Worm (Caenorhabditis elegans): ENCODE data around the gene mmad-1.

Gene mmad-1

ce11 chrIII:13526702-13527101 lies 22.1 kb downstream of the mmad-1 start:
- TF ChIP-seq zag-1 (tag; optimal IDR thresholded peaks at IDR 0.05) = no peak
- no peak for TF ChIP-seq elt-1 (tag; optimal IDR thresholded peaks at IDR 0.05)
- no peak for TF ChIP-seq sma-3 (GFP tag; optimal IDR thresholded peaks at IDR 0.05)
- no peak for TF ChIP-seq ceh-82 (tag; optimal IDR thresholded peaks at IDR 0.05)

- TF ChIP-seq fos-1 (tag; optimal IDR thresholded peaks at IDR 0.05) (peak; percentile 93), nhr-129 (tag; optimal IDR thresholded peaks at IDR 0.05) (no peak)
Measured at ce11 chrIII:13526191-13526590, 22.6 kb downstream of the mmad-1 start.

ce11 chrIII:13525118-13525839 lies 23.5 kb downstream of the mmad-1 start:
- TF ChIP-seq nhr-237 (tag; optimal IDR thresholded peaks at IDR 0.05) = no peak
- TF ChIP-seq ZK546.5 (tag; optimal IDR thresholded peaks at IDR 0.05) = no peak
- no peak for TF ChIP-seq nhr-129 (tag; optimal IDR thresholded peaks at IDR 0.05)
- no peak for TF ChIP-seq Y55F3AM.14 (GFP tag; optimal IDR thresholded peaks at IDR 0.05)
- no peak for TF ChIP-seq nhr-6 (tag; optimal IDR thresholded peaks at IDR 0.05)
- no peak for TF ChIP-seq mbf-1 (tag; optimal IDR thresholded peaks at IDR 0.05)
- no peak for TF ChIP-seq F13H6.1 (tag; optimal IDR thresholded peaks at IDR 0.05)
- TF ChIP-seq ama-1 (optimal IDR thresholded peaks at IDR 0.05) = no peak
- no peak for TF ChIP-seq nhr-11 (tag; optimal IDR thresholded peaks at IDR 0.05)
- TF ChIP-seq elt-1 (tag; optimal IDR thresholded peaks at IDR 0.05) = no peak
- no peak for TF ChIP-seq elt-3 (tag; optimal IDR thresholded peaks at IDR 0.05)
- TF ChIP-seq zag-1 (tag; optimal IDR thresholded peaks at IDR 0.05) = no peak
- TF ChIP-seq lin-39 (tag; optimal IDR thresholded peaks at IDR 0.05) = no peak
- no peak for TF ChIP-seq nhr-21 (tag; optimal IDR thresholded peaks at IDR 0.05)
- no peak for TF ChIP-seq sem-4 (tag; optimal IDR thresholded peaks at IDR 0.05)
- TF ChIP-seq unc-62 (GFP tag; optimal IDR thresholded peaks at IDR 0.05) = no peak

- TF ChIP-seq lin-13 (GFP tag; optimal IDR thresholded peaks at IDR 0.05) (no peak), sem-4 (tag; optimal IDR thresholded peaks at IDR 0.05) (no peak), unc-39 (tag; optimal IDR thresholded peaks at IDR 0.05) (no peak), F13H6.1 (tag; optimal IDR thresholded peaks at IDR 0.05) (no peak), crh-2 (tag; optimal IDR thresholded peaks at IDR 0.05) (no peak), ztf-4 (tag; optimal IDR thresholded peaks at IDR 0.05) (no peak), lin-11 (tag; optimal IDR thresholded peaks at IDR 0.05) (no peak), nhr-23 (tag; optimal IDR thresholded peaks at IDR 0.05) (no peak), nhr-21 (tag; optimal IDR thresholded peaks at IDR 0.05) (no peak), lin-39 (tag; optimal IDR thresholded peaks at IDR 0.05) (no peak), ceh-16 (tag; optimal IDR thresholded peaks at IDR 0.05) (no peak), egl-27 (tag; optimal IDR thresholded peaks at IDR 0.05) (no peak), snpc-4 (tag; optimal IDR thresholded peaks at IDR 0.05) (no peak), unc-55 (GFP tag; optimal IDR thresholded peaks at IDR 0.05) (no peak), peb-1 (tag; optimal IDR thresholded peaks at IDR 0.05) (no peak), nhr-129 (tag; optimal IDR thresholded peaks at IDR 0.05) (no peak), nhr-237 (tag; optimal IDR thresholded peaks at IDR 0.05) (no peak)
Measured at ce11 chrIII:13524021-13524420, 24.8 kb downstream of the mmad-1 start, which contains the start of gene pod-1. Gene pod-1 (minus strand): TSS chrIII:13524121.

ce11 chrIII:13518437-13518836 lies 30.4 kb downstream of the mmad-1 start:
- no peak for TF ChIP-seq nhr-11 (tag; optimal IDR thresholded peaks at IDR 0.05)
- TF ChIP-seq ceh-16 (tag; optimal IDR thresholded peaks at IDR 0.05) = no peak
- TF ChIP-seq lin-13 (GFP tag; optimal IDR thresholded peaks at IDR 0.05) = no peak

- no peak for TF ChIP-seq Y55F3AM.14 (GFP tag; optimal IDR thresholded peaks at IDR 0.05)
- TF ChIP-seq ztf-4 (tag; optimal IDR thresholded peaks at IDR 0.05) = no peak
- no peak for TF ChIP-seq alr-1 (tag; optimal IDR thresholded peaks at IDR 0.05)
- no peak for TF ChIP-seq egl-27 (tag; optimal IDR thresholded peaks at IDR 0.05)
- no peak for TF ChIP-seq gmeb-1 (tag; optimal IDR thresholded peaks at IDR 0.05)
- no peak for TF ChIP-seq nhr-237 (tag; optimal IDR thresholded peaks at IDR 0.05)
- no peak for TF ChIP-seq elt-3 (tag; optimal IDR thresholded peaks at IDR 0.05)
- no peak for TF ChIP-seq ztf-11 (tag; optimal IDR thresholded peaks at IDR 0.05)
- TF ChIP-seq mab-5 (tag; optimal IDR thresholded peaks at IDR 0.05) = no peak
- TF ChIP-seq nhr-21 (tag; optimal IDR thresholded peaks at IDR 0.05) = no peak
- no peak for TF ChIP-seq dmd-4 (tag; optimal IDR thresholded peaks at IDR 0.05)
- TF ChIP-seq ceh-82 (tag; optimal IDR thresholded peaks at IDR 0.05) = no peak
- TF ChIP-seq lsy-2 (tag; optimal IDR thresholded peaks at IDR 0.05) = no peak
- no peak for TF ChIP-seq aly-2 (tag; optimal IDR thresholded peaks at IDR 0.05)
- no peak for TF ChIP-seq unc-62 (GFP tag; optimal IDR thresholded peaks at IDR 0.05)
- no peak for TF ChIP-seq ama-1 (optimal IDR thresholded peaks at IDR 0.05)
- TF ChIP-seq lin-11 (tag; optimal IDR thresholded peaks at IDR 0.05) = no peak
- TF ChIP-seq skn-1 (tag; optimal IDR thresholded peaks at IDR 0.05) = no peak
- TF ChIP-seq nhr-129 (tag; optimal IDR thresholded peaks at IDR 0.05) = no peak
- TF ChIP-seq R02D3.7 (tag; optimal IDR thresholded peaks at IDR 0.05) = no peak
Measured at ce11 chrIII:13514470-13514869, 34.3 kb downstream of the mmad-1 start, which contains the start of gene mlh-1. Gene mlh-1 (minus strand): TSS chrIII:13514570.
